Worm (Caenorhabditis elegans) whole organism, early embryonic: ENCODE measurements around the gene T21B10.3.

Source experiments
- F13C5.2 ChIP-seq: sonication (generic microtip); optimal IDR thresholded peaks from 2 replicates; lab custom pipeline; 2017; ENCODE audit warnings: mild to moderate bottlenecking, missing genetic modification characterization, inconsistent platforms, missing compliant biosample characterization
- aly-1 ChIP-seq: sonication (generic microtip); optimal IDR thresholded peaks from 2 replicates; lab custom pipeline; 2016; ENCODE audit warnings: missing genetic modification characterization, missing compliant biosample characterization
- ama-1 ChIP-seq: fragments of 150-350 bp; optimal IDR thresholded peaks from 2 replicates; lab custom pipeline; 2014
- ceh-13 ChIP-seq: fragments of 200-800 bp; sonication (Bioruptor generic); optimal IDR thresholded peaks from 2 replicates; lab custom pipeline; 2018; ENCODE audit warnings: mild to moderate bottlenecking, missing genetic modification characterization, missing compliant biosample characterization
- ceh-36 ChIP-seq: sonication (generic microtip); optimal IDR thresholded peaks from 2 replicates; lab custom pipeline; 2016; ENCODE audit warnings: missing genetic modification characterization, inconsistent platforms, missing compliant biosample characterization
- flt-1 ChIP-seq: fragments of 200-800 bp; sonication (Bioruptor generic); IDR thresholded peaks from 2 replicates; pipeline ENCODE4 v1.3.6; 2022; ENCODE audit warnings: missing genetic modification characterization, missing compliant biosample characterization
- hmbx-1 ChIP-seq: sonication (generic microtip); optimal IDR thresholded peaks from 2 replicates; lab custom pipeline; 2016; ENCODE audit warnings: mild to moderate bottlenecking, missing genetic modification characterization, missing compliant biosample characterization
- hmg-4 ChIP-seq: fragments of 200-800 bp; sonication (Bioruptor generic); optimal IDR thresholded peaks from 2 replicates; lab custom pipeline; 2018; ENCODE audit warnings: mild to moderate bottlenecking, missing genetic modification characterization, missing compliant biosample characterization
- scrt-1 ChIP-seq: fragments of 200-800 bp; sonication (Bioruptor generic); IDR thresholded peaks from 2 replicates; pipeline ENCODE4 v1.3.6; 2022; ENCODE audit warnings: missing genetic modification characterization, missing compliant biosample characterization
- sea-1 ChIP-seq: fragments of 200-800 bp; sonication (Bioruptor generic); conservative IDR thresholded peaks from 2 replicates; pipeline ENCODE4 v1.3.6; 2022; ENCODE audit warnings: missing genetic modification characterization, missing compliant biosample characterization
- tbx-11 ChIP-seq: fragments of 200-800 bp; sonication (Bioruptor generic); IDR thresholded peaks from 2 replicates; pipeline ENCODE4 v1.3.6; 2022; ENCODE audit warnings: missing genetic modification characterization, missing compliant biosample characterization
- tbx-37 ChIP-seq: fragments of 200-800 bp; sonication (Bioruptor generic); conservative IDR thresholded peaks from 2 replicates; pipeline ENCODE4 v1.3.6; 2022; ENCODE audit warnings: missing genetic modification reagents, missing genetic modification characterization, missing compliant biosample characterization
- tra-4 ChIP-seq: sonication (generic microtip); optimal IDR thresholded peaks from 2 replicates; lab custom pipeline; 2017; ENCODE audit warnings: missing genetic modification characterization, missing compliant biosample characterization

DNA sequence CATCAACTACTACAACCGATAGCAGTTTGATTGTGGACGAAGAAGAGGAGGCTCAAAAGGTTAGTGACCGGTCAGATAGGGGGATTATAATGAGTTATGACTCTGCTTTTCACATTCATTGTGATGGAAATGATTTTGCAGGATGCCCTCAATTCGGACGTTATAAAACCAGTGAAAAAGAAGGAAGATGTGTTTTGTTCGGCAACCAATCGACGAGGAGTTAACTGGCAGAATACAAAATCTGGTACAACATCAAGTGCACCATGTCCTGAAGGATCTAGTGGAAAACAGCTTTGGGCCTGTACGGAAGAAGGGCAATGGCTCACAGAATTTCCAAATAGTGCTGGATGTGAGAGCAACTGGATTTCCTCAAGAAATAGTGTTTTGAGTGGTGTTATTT, 30.3 kb upstream of the T21B10.3 start:
- TF ChIP-seq F13C5.2 (tag; lab: Kevin White, UChicago) (no peak), flt-1 (GFP tag; lab: Robert Waterston, UW) (no peak), hmbx-1 (tag; lab: Kevin White, UChicago) (no peak), aly-1 (tag; lab: Kevin White, UChicago) (no peak), tbx-37 (no peak), ceh-36 (no peak), scrt-1 (GFP tag; lab: Robert Waterston, UW) (no peak), ama-1 (lab: Kevin White, UChicago) (no peak), tbx-11 (GFP tag; lab: Robert Waterston, UW) (no peak), sea-1 (no peak), hmg-4 (GFP tag; lab: Kevin White, UChicago) (no peak), tra-4 (tag; lab: Kevin White, UChicago) (no peak), ceh-13 (no peak)
